Worm (Caenorhabditis elegans): Measurements from ENCODE around the gene mul-1.

DNA sequence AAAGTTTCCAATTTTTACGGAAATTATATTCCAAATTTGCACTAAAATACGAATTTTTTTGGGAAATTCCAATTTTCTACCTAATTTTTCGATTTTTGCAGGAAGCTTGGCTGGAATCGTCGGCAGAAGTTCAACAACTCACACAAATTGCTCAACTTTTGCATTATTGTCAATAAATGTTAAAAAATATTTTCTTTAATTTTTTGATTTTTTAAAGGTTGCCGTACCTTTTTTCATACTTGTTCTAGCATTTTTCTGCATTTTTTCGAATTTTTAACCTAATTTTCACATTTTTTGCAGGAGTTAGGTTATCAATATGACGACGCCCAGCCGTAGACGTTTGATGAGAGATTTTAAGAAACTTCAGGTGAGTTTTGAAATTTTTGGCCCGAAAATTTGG is 20.2 kb downstream of the mul-1 start, which contains the start of gene ubc-1:
- TF ChIP-seq jun-1 (tag; optimal IDR thresholded peaks at IDR 0.05) = no peak
- no peak for TF ChIP-seq pha-4 (tag; optimal IDR thresholded peaks at IDR 0.05)
- TF ChIP-seq R02D3.7 (tag; optimal IDR thresholded peaks at IDR 0.05) = no peak
- no peak for TF ChIP-seq fos-1 (tag; optimal IDR thresholded peaks at IDR 0.05)

Measured in whole organism, L3 larva.